Worm (Caenorhabditis elegans) whole organism, L1 larva: Measurements from ENCODE around the gene T21B4.3.

Experiments
- ces-1 ChIP-seq: fragments of 150-350 bp; optimal IDR thresholded peaks from 2 replicates; lab custom pipeline; 2014; ENCODE audit warnings: missing biosample characterization, missing genetic modification reagents, missing genetic modification characterization
- lin-39 ChIP-seq: fragments of 150-350 bp; optimal IDR thresholded peaks from 2 replicates; lab custom pipeline; 2014; ENCODE audit warnings: missing biosample characterization, missing genetic modification reagents, missing genetic modification characterization
- nhr-11 ChIP-seq: fragments of 150-350 bp; optimal IDR thresholded peaks from 2 replicates; lab custom pipeline; 2014; ENCODE audit warnings: missing biosample characterization, missing genetic modification characterization

ce11 chrII:12544533-12544932 is 47.7 kb upstream of the T21B4.3 start, which contains the start of gene F49C5.9:
- TF ChIP-seq ces-1 (GFP tag; lab: Kevin White, UChicago) (no peak), lin-39 (tag; lab: Kevin White, UChicago) (no peak), nhr-11 (tag; lab: Kevin White, UChicago) (no peak)
